Worm (Caenorhabditis elegans): ENCODE data around the gene ccnk-1.

ccnk-1 gene

DNA sequence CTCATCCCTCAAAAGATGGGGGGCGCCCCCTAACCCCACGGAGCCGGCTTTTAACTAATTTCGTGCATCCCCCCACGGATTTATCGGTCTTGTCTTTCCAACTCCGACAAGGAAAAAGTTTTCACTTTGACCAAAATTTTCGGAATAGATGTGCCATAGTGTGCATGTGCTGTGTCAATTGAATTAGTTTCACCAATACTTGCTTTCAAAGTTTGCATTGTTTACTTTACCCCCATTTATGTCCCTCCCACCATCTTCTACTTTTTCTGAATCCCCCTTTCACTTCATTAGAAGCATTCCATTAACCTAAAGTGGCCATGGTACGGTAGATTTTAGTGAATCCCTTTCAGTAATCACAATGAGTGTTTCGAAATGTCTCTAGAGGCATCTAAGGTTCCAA lies 5.4 kb downstream of the ccnk-1 start:
- TF ChIP-seq lin-14 (GFP tag; optimal IDR thresholded peaks at IDR 0.05) (peak; percentile 65), unc-30 (tag; optimal IDR thresholded peaks at IDR 0.05) (no peak), efl-1 (optimal IDR thresholded peaks at IDR 0.05) (no peak), efl-1 (GFP tag; optimal IDR thresholded peaks at IDR 0.05 in 1 of 2) (peak in 1 of 2 experiments; percentile 52), vab-15 (tag; optimal IDR thresholded peaks at IDR 0.05) (no peak), lsy-2 (tag; optimal IDR thresholded peaks at IDR 0.05) (peak in 1 of 2 experiments; percentile 13)

DNA sequence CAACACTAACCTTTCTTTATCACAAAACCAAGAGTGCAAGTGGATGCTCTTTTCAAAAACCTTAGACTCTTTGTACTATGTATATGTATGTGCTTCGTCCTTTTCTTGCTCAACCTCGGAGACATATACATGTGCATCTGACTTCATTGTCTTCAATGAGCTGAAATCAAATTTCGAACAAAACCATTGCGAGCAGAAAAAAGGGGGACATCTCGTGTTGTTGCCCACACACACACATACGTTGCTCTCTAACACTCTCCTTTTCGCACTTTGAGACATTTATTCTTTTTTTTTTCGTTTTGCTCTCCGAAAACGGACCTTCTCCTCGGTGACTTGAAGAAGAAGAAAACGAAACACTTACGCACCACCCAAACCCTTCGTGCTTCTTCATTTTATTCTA lies 8.0 kb downstream of the ccnk-1 start:
- no peak for TF ChIP-seq mep-1 (tag; optimal IDR thresholded peaks at IDR 0.05)
- peak; percentile 53 for TF ChIP-seq lin-14 (GFP tag; optimal IDR thresholded peaks at IDR 0.05)
- TF ChIP-seq dsc-1 (tag; optimal IDR thresholded peaks at IDR 0.05): no peak
- no peak for TF ChIP-seq ceh-88 (GFP tag; IDR thresholded peaks at IDR 0.05)
- TF ChIP-seq fkh-10 (GFP tag; optimal IDR thresholded peaks at IDR 0.05): peak; percentile 80

- TF ChIP-seq ama-1 (optimal IDR thresholded peaks at IDR 0.05): no peak
- no peak for TF ChIP-seq ceh-8 (GFP tag; optimal IDR thresholded peaks at IDR 0.05)
- no peak for TF ChIP-seq C34B4.2 (tag; optimal IDR thresholded peaks at IDR 0.05)
- TF ChIP-seq fkh-10 (GFP tag; optimal IDR thresholded peaks at IDR 0.05): no peak
- no peak for TF ChIP-seq egl-13 (tag; optimal IDR thresholded peaks at IDR 0.05)
- no peak for TF ChIP-seq lin-13 (GFP tag; optimal IDR thresholded peaks at IDR 0.05)
- no peak for TF ChIP-seq hlh-4 (tag; optimal IDR thresholded peaks at IDR 0.05)
- no peak for TF ChIP-seq swsn-7 (tag; optimal IDR thresholded peaks at IDR 0.05)
- no peak for TF ChIP-seq nhr-28 (tag; optimal IDR thresholded peaks at IDR 0.05)
- TF ChIP-seq pqm-1 (tag; optimal IDR thresholded peaks at IDR 0.05): no peak
- no peak for TF ChIP-seq irx-1 (tag; optimal IDR thresholded peaks at IDR 0.05)
- no peak for TF ChIP-seq nhr-76 (tag; optimal IDR thresholded peaks at IDR 0.05)
- TF ChIP-seq nhr-11 (tag; optimal IDR thresholded peaks at IDR 0.05): no peak
These were observed 8.5 kb downstream of the ccnk-1 start, which contains the start of gene hot-1 for ce11 chrV:14620835-14621234. TSS of gene hot-1 (plus strand) at chrV:14621135.

DNA sequence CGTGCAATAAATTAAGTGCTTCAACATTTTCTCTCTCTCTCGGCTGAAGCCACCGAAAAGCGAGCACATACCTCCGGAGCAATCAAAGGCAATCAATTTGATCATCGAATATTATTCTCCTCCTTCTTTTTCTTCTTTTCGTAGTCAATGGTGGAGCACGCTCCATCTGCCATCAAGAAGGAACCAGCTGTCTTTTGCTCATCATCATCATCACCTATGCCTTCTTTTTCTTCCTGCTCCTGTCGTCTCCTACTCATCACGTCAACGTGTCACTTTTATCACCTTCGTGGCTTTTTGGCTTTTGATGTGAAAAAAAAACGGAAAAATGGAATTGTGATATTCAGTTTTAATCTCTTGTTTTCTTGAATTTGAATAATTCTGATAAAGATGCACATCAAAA lies 13.3 kb downstream of the ccnk-1 start:
- TF ChIP-seq swsn-7 (tag; optimal IDR thresholded peaks at IDR 0.05) (no peak), unc-130 (tag; optimal IDR thresholded peaks at IDR 0.05) (peak; percentile 6), rnt-1 (tag; optimal IDR thresholded peaks at IDR 0.05) (peak; percentile 66), pag-3 (tag; optimal IDR thresholded peaks at IDR 0.05; ENCODE audit: borderline replicate concordance, insufficient read depth) (peak; percentile 67), lin-14 (GFP tag; optimal IDR thresholded peaks at IDR 0.05) (peak; percentile 63), nhr-71 (tag; optimal IDR thresholded peaks at IDR 0.05) (peak; percentile 55), fkh-4 (tag; optimal IDR thresholded peaks at IDR 0.05; ENCODE audit: borderline replicate concordance) (no peak)

ce11 chrV:14631588-14631987 lies 19.2 kb downstream of the ccnk-1 start, which contains the start of gene F43D2.3:
TSS of gene F43D2.3 (plus strand) at chrV:14631888.
- TF ChIP-seq fos-1 (tag; optimal IDR thresholded peaks at IDR 0.05) (no peak), skn-1 (tag; optimal IDR thresholded peaks at IDR 0.05) (no peak), xbp-1 (tag; optimal IDR thresholded peaks at IDR 0.05) (no peak), ets-5 (GFP tag; IDR thresholded peaks at IDR 0.05) (no peak), unc-62 (GFP tag; optimal IDR thresholded peaks at IDR 0.05) (no peak), lin-35 (GFP tag; optimal IDR thresholded peaks at IDR 0.05) (no peak), zip-4 (GFP tag; optimal IDR thresholded peaks at IDR 0.05) (no peak)

ce11 chrV:14633319-14633718 lies 21.0 kb downstream of the ccnk-1 start:
- TF ChIP-seq nhr-85 (tag) (peak; percentile 54), lin-39 (tag; optimal IDR thresholded peaks at IDR 0.05) (no peak), ets-5 (GFP tag; IDR thresholded peaks at IDR 0.05) (no peak), unc-86 (tag; optimal IDR thresholded peaks at IDR 0.05) (no peak), aly-2 (tag; optimal IDR thresholded peaks at IDR 0.05) (no peak), hlh-4 (tag; optimal IDR thresholded peaks at IDR 0.05) (no peak), fos-1 (tag; optimal IDR thresholded peaks at IDR 0.05) (no peak), unc-98 (GFP tag; IDR thresholded peaks at IDR 0.05) (no peak), lsy-2 (tag; optimal IDR thresholded peaks at IDR 0.05) (no peak), unc-62 (GFP tag; optimal IDR thresholded peaks at IDR 0.05) (no peak), zip-4 (GFP tag; optimal IDR thresholded peaks at IDR 0.05) (no peak), ztf-4 (tag; optimal IDR thresholded peaks at IDR 0.05) (no peak), sup-37 (GFP tag; optimal IDR thresholded peaks at IDR 0.05) (no peak), blmp-1 (tag; optimal IDR thresholded peaks at IDR 0.05) (peak; percentile 95), rnt-1 (tag; optimal IDR thresholded peaks at IDR 0.05) (no peak), grh-1 (GFP tag; IDR thresholded peaks at IDR 0.05) (no peak), lin-15B (tag; optimal IDR thresholded peaks at IDR 0.05) (no peak), unc-30 (tag; optimal IDR thresholded peaks at IDR 0.05) (no peak), fkh-8 (tag; optimal IDR thresholded peaks at IDR 0.05) (no peak)

Data from whole organism, L1 larva.